Fruit fly (Drosophila melanogaster) whole organism, wandering third instar larva: ENCODE measurements around the gene Ir7b.
A peak's percentile ranks its signal among the peaks of the same experiment; 100 is the strongest.

Experiments used
- Abd-B ChIP-seq: fragments of >200 bp; optimal IDR thresholded peaks from 2 replicates; lab custom pipeline; 2017; ENCODE audit warnings: missing biosample characterization, missing genetic modification characterization
- CG9705 ChIP-seq: fragments of 200-800 bp; sonication (Bioruptor generic); optimal IDR thresholded peaks from 2 replicates; lab custom pipeline; 2018; ENCODE audit warnings: missing biosample characterization, mild to moderate bottlenecking, missing genetic modification characterization
- CrebA ChIP-seq: fragments of 200-800 bp; sonication (Bioruptor generic); optimal IDR thresholded peaks from 2 replicates; lab custom pipeline; 2016; ENCODE audit warnings: missing biosample characterization, mild to moderate bottlenecking, missing genetic modification characterization, borderline replicate concordance
- Dif ChIP-seq: fragments of 200-275, 200-300 bp; sonication (Bioruptor generic); optimal IDR thresholded peaks from 2 replicates; lab custom pipeline; 2018; ENCODE audit warnings: missing biosample characterization, missing genetic modification characterization; ENCODE audit not compliant: partially characterized antibody
- GATAd ChIP-seq: sonication (Bioruptor generic); optimal IDR thresholded peaks from 2 replicates; lab custom pipeline; 2016; ENCODE audit warnings: missing biosample characterization, missing genetic modification characterization
- HLH106 ChIP-seq: fragments of 200-800 bp; optimal IDR thresholded peaks from 3 replicates; lab custom pipeline; 2019; ENCODE audit warnings: missing biosample characterization, mild to moderate bottlenecking, missing genetic modification characterization, moderate library complexity
- Hr78 ChIP-seq: fragments of >200 bp; optimal IDR thresholded peaks from 2 replicates; lab custom pipeline; 2017; ENCODE audit warnings: missing biosample characterization, missing genetic modification characterization
- Jra ChIP-seq: sonication (Bioruptor generic); optimal IDR thresholded peaks from 2 replicates; lab custom pipeline; 2016; ENCODE audit warnings: missing biosample characterization, missing genetic modification characterization
- Mio ChIP-seq: sonication (Bioruptor generic); optimal IDR thresholded peaks from 2 replicates; lab custom pipeline; 2016; ENCODE audit warnings: missing biosample characterization, missing genetic modification characterization
- Rel ChIP-seq, 2 experiments: fragments of 200-800 bp; sonication (Bioruptor generic) in 1 of 2; optimal IDR thresholded peaks; 2 replicates in 1 of 2; 3 replicates in 1 of 2; lab custom pipeline; 2016 to 2019; ENCODE audit warnings: mild to moderate bottlenecking in 2 of 2, missing biosample characterization in 2 of 2, missing genetic modification characterization in 2 of 2, moderate library complexity in 1 of 2
- Sp1 ChIP-seq: fragments of 200-800 bp; sonication (Bioruptor generic); optimal IDR thresholded peaks from 3 replicates; lab custom pipeline; 2019; ENCODE audit warnings: missing biosample characterization, mild to moderate bottlenecking, missing genetic modification characterization, moderate library complexity
- br ChIP-seq: fragments of 200-800 bp; sonication (Bioruptor generic); optimal IDR thresholded peaks from 2 replicates; lab custom pipeline; 2016; ENCODE audit warnings: missing biosample characterization, missing genetic modification characterization
- dl ChIP-seq, 2 experiments: fragments of 175-275, 200-275 bp in 1 of 2; fragments of 200-275 bp in 1 of 2; sonication (Bioruptor generic); optimal IDR thresholded peaks; lab custom pipeline; 2018; ENCODE audit warnings: mild to moderate bottlenecking in 2 of 2, missing biosample characterization in 2 of 2, missing genetic modification characterization in 2 of 2, moderate library complexity in 2 of 2; ENCODE audit not compliant: partially characterized antibody in 2 of 2, insufficient read depth in 1 of 2
- dsf ChIP-seq: sonication (Bioruptor generic); optimal IDR thresholded peaks from 2 replicates; lab custom pipeline; 2016; ENCODE audit warnings: missing biosample characterization, missing genetic modification characterization, borderline replicate concordance
- ey ChIP-seq: fragments of 200-800 bp; sonication (Bioruptor generic); optimal IDR thresholded peaks from 2 replicates; lab custom pipeline; 2016; ENCODE audit warnings: missing biosample characterization, missing genetic modification characterization
- foxo ChIP-seq, 2 experiments: fragments of 200-800 bp; sonication (Bioruptor generic); optimal IDR thresholded peaks; 2 replicates in 1 of 2; 3 replicates in 1 of 2; lab custom pipeline; 2016 to 2017; ENCODE audit warnings: missing biosample characterization in 2 of 2, missing genetic modification characterization in 2 of 2
- fru ChIP-seq: fragments of 200-800 bp; sonication (Bioruptor generic); optimal IDR thresholded peaks from 3 replicates; lab custom pipeline; 2016; ENCODE audit warnings: missing biosample characterization, mild to moderate bottlenecking, missing genetic modification characterization
- h ChIP-seq: fragments of 200-800 bp; sonication (Bioruptor generic); optimal IDR thresholded peaks from 3 replicates; lab custom pipeline; 2016; ENCODE audit warnings: missing biosample characterization, mild to moderate bottlenecking, missing genetic modification characterization
- jim ChIP-seq: fragments of 175-275, 200-325 bp; sonication (Bioruptor generic); optimal IDR thresholded peaks from 2 replicates; lab custom pipeline; 2016; ENCODE audit warnings: missing biosample characterization, mild to moderate bottlenecking, missing genetic modification characterization
- lola ChIP-seq: fragments of >200 bp; optimal IDR thresholded peaks from 2 replicates; lab custom pipeline; 2017; ENCODE audit warnings: missing biosample characterization, missing genetic modification characterization
- pan ChIP-seq: fragments of >200 bp; optimal IDR thresholded peaks from 2 replicates; lab custom pipeline; 2017
- rgr ChIP-seq: fragments of 200-800 bp; sonication (Bioruptor generic); optimal IDR thresholded peaks from 3 replicates; lab custom pipeline; 2016; ENCODE audit warnings: missing biosample characterization, mild to moderate bottlenecking, missing genetic modification characterization
- sage ChIP-seq: fragments of 200-800 bp; sonication (Bioruptor generic); optimal IDR thresholded peaks from 2 replicates; lab custom pipeline; 2016; ENCODE audit warnings: missing biosample characterization, mild to moderate bottlenecking, missing genetic modification characterization
- sv ChIP-seq: fragments of 200-800 bp; sonication (Bioruptor generic); optimal IDR thresholded peaks from 3 replicates; lab custom pipeline; 2016; ENCODE audit warnings: missing biosample characterization, missing genetic modification characterization
- tai ChIP-seq: sonication (Bioruptor generic); optimal IDR thresholded peaks from 2 replicates; lab custom pipeline; 2016; ENCODE audit warnings: missing biosample characterization, missing genetic modification characterization
- woc ChIP-seq: sonication (Bioruptor generic); optimal IDR thresholded peaks from 2 replicates; lab custom pipeline; 2016; ENCODE audit warnings: missing biosample characterization, mild to moderate bottlenecking, missing genetic modification characterization

Gene Ir7b

DNA sequence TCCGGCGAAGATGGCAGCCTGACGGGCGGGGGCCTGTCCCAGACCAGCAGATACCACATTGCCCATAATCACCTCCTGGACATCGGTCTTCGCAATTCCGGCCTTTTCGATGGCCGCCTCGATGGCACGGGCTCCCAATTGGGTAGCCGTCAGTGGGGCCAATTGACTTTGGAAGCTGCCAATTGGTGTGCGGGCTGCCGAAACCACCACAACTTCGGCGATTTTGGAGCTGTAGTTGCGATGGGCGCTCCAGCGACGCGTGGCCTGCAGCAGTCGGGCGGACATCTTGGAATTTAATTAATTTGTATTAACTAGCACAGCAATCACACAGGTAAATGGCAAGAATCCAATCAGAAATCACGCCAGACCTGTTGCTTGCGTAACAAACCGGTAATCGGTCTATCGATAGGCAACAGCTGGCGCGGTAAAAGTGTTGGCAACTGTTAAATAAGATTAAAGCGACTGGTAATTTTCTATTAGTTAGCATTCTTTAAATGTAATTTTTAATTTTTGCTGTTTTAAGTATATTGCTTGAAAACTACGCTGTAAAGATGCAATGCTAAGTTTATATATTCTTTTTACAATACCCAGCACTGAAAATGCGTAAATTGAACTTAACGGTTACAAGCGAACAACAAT, 21.7 kb upstream of the Ir7b start, which contains the start of gene Acat1 (continued):
- TF ChIP-seq Dif (no peak), CG9705 (GFP tag; lab: Kevin White, UChicago) (peak; percentile 11), pan (no peak)
- TF ChIP-seq, all 38 proteins: peak for 22

DNA sequence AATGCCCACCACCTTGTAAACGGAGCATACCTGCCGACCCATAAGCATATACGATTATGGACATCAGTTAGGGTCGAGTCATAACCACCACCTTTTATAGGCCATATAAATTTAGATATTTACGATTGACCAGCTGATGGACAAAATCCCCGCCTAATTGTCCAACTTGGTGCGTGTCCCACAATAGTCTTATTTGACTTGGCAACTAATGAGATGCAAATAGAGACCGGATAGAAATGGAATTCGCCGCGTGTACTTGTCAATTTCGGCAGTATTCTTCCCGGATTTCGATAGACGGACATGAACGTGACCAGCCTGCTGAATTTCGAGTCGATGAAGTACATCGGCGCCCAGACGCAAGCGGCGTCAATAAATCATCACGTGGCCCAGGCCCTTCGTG, 17.6 kb upstream of the Ir7b start, which contains the start of gene Ir7g:
TSS of gene Ir7g (plus strand) at position 301 of the 400 bp plus-strand sequence.
- no peak for TF ChIP-seq sv

DNA sequence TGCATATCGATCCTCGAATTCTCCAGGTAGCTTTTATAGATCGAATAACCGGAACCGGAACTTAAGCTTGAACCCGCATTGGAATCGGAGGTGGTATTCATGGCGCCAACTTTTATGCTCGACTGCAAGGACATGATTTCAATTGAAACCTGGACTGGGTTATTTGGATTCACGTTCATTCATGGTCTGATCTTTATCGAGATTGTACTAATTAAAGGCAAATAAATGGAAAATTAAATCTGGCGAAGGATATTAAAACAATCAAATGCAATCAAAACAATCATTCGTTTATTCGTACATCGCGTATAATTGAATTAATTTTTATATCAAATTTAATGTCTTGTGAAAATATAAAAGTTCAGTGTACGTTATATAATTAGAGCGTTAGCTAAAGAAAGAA, 17.2 kb upstream of the Ir7b start, which contains the start of gene Ir7f:
TSS of gene Ir7f (minus strand) at position 101 of the 400 bp plus-strand sequence.
- TF ChIP-seq foxo (GFP tag; optimal IDR thresholded peaks at IDR 0.05; lab: Kevin White, UChicago) (no peak), Dif (no peak)

DNA sequence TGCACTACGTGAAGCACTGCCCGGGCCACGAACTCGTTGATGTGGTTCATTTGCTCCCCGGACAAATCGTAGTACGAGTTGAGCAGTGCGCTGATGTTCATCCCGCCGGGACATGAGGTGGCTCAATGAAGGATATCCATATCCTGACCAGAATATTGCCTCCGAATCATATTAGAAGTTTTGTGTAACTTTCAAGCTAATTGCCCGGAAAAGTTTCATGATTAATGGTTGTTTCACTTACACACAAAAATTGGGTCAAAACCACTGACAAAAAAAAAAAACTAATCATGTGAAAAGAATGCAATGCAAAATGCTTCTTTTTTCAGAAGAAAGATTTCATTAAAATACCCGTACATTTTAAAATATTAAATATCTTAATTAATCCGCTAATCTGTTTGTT, 14.8 kb upstream of the Ir7b start, which contains the start of gene Ir7e:
TSS of gene Ir7e (minus strand) at position 101 of the 400 bp plus-strand sequence.
- TF ChIP-seq lola (GFP tag; lab: Kevin White, UChicago) = no peak
- TF ChIP-seq CG9705 (GFP tag; lab: Kevin White, UChicago) = no peak
- TF ChIP-seq Dif = no peak
- no peak for TF ChIP-seq Mio (GFP tag; lab: Kevin White, UChicago)
- TF ChIP-seq jim (GFP tag; lab: Kevin White, UChicago) = no peak
- no peak for TF ChIP-seq ey (GFP tag; lab: Kevin White, UChicago)
- no peak for TF ChIP-seq Jra (GFP tag; lab: Kevin White, UChicago)
- no peak for TF ChIP-seq foxo (GFP tag; optimal IDR thresholded peaks at IDR 0.05; lab: Kevin White, UChicago)
- TF ChIP-seq dsf = no peak
- TF ChIP-seq Abd-B (GFP tag; lab: Kevin White, UChicago) = no peak
- TF ChIP-seq h (GFP tag; lab: Kevin White, UChicago) = no peak

DNA sequence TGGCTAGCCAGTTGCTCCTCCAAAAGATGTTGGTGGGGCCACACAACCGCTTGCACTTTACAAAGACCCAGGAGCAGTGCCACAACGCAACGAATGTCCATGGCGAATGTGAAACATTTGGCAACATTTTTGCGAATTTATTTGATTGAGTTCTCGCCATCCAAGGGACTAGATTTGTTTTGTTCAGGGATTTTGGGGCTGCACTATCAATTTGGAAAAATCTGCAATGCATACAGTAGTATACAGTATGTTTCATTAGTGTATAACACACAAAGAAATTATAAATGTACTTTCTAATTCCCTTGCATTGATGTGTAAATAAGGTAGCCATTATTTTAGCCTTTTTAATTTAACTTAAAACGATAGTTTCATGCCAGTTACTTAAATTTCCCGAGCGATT, 12.0 kb upstream of the Ir7b start, which contains the start of gene Ir7d:
TSS of gene Ir7d (minus strand) at position 101 of the 400 bp plus-strand sequence.
- TF ChIP-seq GATAd (GFP tag; lab: Kevin White, UChicago) = no peak

DNA sequence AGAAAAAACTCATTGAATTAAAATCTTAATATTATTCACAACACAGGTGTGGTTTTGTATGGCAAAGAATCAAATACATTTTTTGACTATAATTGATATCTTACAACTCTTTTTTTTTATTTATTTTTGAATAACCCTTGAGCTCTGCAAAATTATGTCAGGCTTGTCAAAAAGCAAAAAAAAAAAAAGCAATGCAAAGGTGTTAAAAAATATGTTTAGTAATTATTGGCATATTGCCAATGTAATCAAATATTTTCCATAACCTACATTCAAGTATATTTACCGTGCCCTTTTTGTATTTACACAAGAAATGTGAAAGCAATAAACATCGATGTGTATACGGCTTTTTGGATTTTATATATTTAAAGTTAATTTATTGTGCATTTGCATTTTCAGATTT, 7.3 kb upstream of the Ir7b start, which contains the start of gene Ir7c:
TSS of gene Ir7c (plus strand) at position 301 of the 400 bp plus-strand sequence.
- no peak for TF ChIP-seq Rel (GFP tag; optimal IDR thresholded peaks at IDR 0.05; lab: Kevin White, UChicago)
- TF ChIP-seq Rel (tag; optimal IDR thresholded peaks at IDR 0.05; lab: Kevin White, UChicago) = no peak
- TF ChIP-seq Sp1 (GFP tag; lab: Kevin White, UChicago) = no peak
- TF ChIP-seq Hr78 (GFP tag; lab: Kevin White, UChicago) = no peak
- no peak for TF ChIP-seq woc (GFP tag; lab: Kevin White, UChicago)
- no peak for TF ChIP-seq foxo (GFP tag; optimal IDR thresholded peaks at IDR 0.05; lab: Kevin White, UChicago)
- TF ChIP-seq Abd-B (GFP tag; lab: Kevin White, UChicago) = no peak
- no peak for TF ChIP-seq HLH106 (tag; lab: Kevin White, UChicago)
- TF ChIP-seq tai (GFP tag; lab: Kevin White, UChicago) = no peak
- no peak for TF ChIP-seq br
- TF ChIP-seq fru (GFP tag; lab: Kevin White, UChicago) = no peak
- no peak for TF ChIP-seq sage (GFP tag; lab: Kevin White, UChicago)
- no peak for TF ChIP-seq rgr (GFP tag; lab: Kevin White, UChicago)

DNA sequence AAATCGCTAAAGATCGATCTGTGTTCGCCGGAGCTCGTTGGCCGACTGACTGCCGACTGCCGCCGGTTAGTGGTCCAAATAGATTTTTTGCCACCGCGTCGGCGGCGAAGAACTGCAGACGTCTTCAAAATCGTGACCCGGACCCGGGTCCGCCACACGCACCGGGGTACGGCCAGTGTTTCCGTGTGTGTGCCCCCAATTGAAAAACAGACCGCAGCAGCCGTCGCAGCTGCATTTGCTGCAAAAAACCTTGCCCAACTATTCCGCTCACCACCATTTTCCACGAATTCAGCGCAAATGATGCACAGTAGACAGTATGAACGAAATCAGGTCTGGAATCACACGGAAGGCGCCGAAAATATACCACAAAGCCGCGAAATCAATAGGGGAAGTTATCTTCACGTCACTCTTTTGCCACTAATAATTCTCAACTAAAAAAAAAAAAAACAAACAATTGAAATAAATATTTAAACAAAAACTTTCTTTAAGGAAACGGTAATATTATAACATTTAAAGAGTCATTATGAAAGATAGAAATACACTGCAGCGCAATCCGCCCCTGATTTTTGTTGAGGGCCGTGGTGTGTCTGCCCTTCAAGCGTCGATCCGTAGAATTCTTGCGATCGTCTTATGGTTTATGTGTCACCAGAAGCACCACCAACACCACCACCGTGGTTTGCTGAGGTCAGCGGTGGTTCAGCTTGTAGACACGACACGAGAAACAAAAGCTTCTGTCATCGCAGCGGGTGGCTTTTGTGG, 6.6 kb upstream of the Ir7b start, which contains the start of gene dec:
TSS of gene dec (minus strand) at position 51 of the 759 bp plus-strand sequence.
- TF ChIP-seq CrebA (GFP tag; lab: Kevin White, UChicago) = no peak
- TF ChIP-seq rgr (GFP tag; lab: Kevin White, UChicago) = no peak
- TF ChIP-seq pan = no peak
- TF ChIP-seq dl (GFP tag; optimal IDR thresholded peaks at IDR 0.05; lab: Kevin White, UChicago; ENCODE audit: insufficient read depth in 1 of 2, partially characterized antibody in 2 of 2) = no peak
- TF ChIP-seq, all 38 proteins: peak for 0
